Worm (Caenorhabditis elegans) whole organism, late embryonic: ENCODE results near the gene C34D1.4.

Experiments
- K09A11.1 ChIP-seq: sonication (generic microtip); optimal IDR thresholded peaks from 2 replicates; lab custom pipeline; 2017; ENCODE audit warnings: antibody characterized with exemption, mild to moderate bottlenecking, missing genetic modification characterization, missing compliant biosample characterization; ENCODE audit not compliant: insufficient read depth
- T23F11.4 ChIP-seq: fragments of 200-800 bp; sonication (Bioruptor generic); optimal IDR thresholded peaks from 2 replicates; lab custom pipeline; 2018; ENCODE audit warnings: mild to moderate bottlenecking, missing genetic modification characterization, missing compliant biosample characterization
- ama-1 ChIP-seq: fragments of 150-350 bp; optimal IDR thresholded peaks from 2 replicates; lab custom pipeline; 2014
- ceh-22 ChIP-seq: sonication (generic microtip); optimal IDR thresholded peaks from 2 replicates; lab custom pipeline; 2017; ENCODE audit warnings: missing biosample characterization, missing genetic modification characterization
- ceh-9 ChIP-seq: sonication (generic microtip); optimal IDR thresholded peaks from 2 replicates; lab custom pipeline; 2016; ENCODE audit warnings: mild to moderate bottlenecking, missing genetic modification characterization, inconsistent platforms, missing compliant biosample characterization
- dmd-4 ChIP-seq: sonication (generic microtip); optimal IDR thresholded peaks from 2 replicates; lab custom pipeline; 2016; ENCODE audit warnings: borderline replicate concordance, missing genetic modification characterization, missing compliant biosample characterization
- elt-2 ChIP-seq: sonication (generic microtip); optimal IDR thresholded peaks from 2 replicates; lab custom pipeline; 2016; ENCODE audit warnings: missing genetic modification reagents, missing genetic modification characterization, missing compliant biosample characterization
- fkh-10 ChIP-seq: fragments of 150-350 bp; optimal IDR thresholded peaks from 2 replicates; lab custom pipeline; 2014; ENCODE audit warnings: missing biosample characterization, missing genetic modification reagents, missing genetic modification characterization
- madf-2 ChIP-seq: sonication (generic microtip); optimal IDR thresholded peaks from 2 replicates; lab custom pipeline; 2017; ENCODE audit warnings: missing genetic modification characterization, missing compliant biosample characterization
- nhr-11 ChIP-seq: fragments of 150-350 bp; optimal IDR thresholded peaks from 2 replicates; lab custom pipeline; 2014; ENCODE audit warnings: missing biosample characterization, missing genetic modification characterization
- pag-3 ChIP-seq: sonication (generic microtip); optimal IDR thresholded peaks from 2 replicates; lab custom pipeline; 2016; ENCODE audit warnings: missing compliant biosample characterization, missing genetic modification characterization, borderline replicate concordance
- pha-4 ChIP-seq: fragments of 150-350 bp; optimal IDR thresholded peaks from 2 replicates; lab custom pipeline; 2018; ENCODE audit warnings: missing biosample characterization, missing genetic modification reagents, missing genetic modification characterization
- rnt-1 ChIP-seq: sonication (generic microtip); optimal IDR thresholded peaks from 2 replicates; lab custom pipeline; 2016; ENCODE audit warnings: missing genetic modification characterization, missing compliant biosample characterization
- sox-2 ChIP-seq: fragments of 200-800 bp; sonication (Bioruptor generic); IDR thresholded peaks from 2 replicates; pipeline ENCODE4 v1.3.6; 2022; ENCODE audit warnings: missing genetic modification reagents, missing genetic modification characterization, missing compliant biosample characterization

- TF ChIP-seq madf-2 (no peak), ama-1 (no peak), pha-4 (tag; lab: Kevin White, UChicago) (no peak), T23F11.4 (GFP tag; lab: Kevin White, UChicago) (no peak), fkh-10 (GFP tag; lab: Kevin White, UChicago) (no peak), rnt-1 (no peak), sox-2 (GFP tag; lab: Robert Waterston, UW) (no peak), pag-3 (no peak), ceh-9 (tag; lab: Kevin White, UChicago) (no peak), dmd-4 (tag; lab: Kevin White, UChicago) (no peak), elt-2 (tag; lab: Kevin White, UChicago) (no peak), nhr-11 (tag; lab: Kevin White, UChicago) (no peak), ceh-22 (tag; lab: Kevin White, UChicago) (no peak), K09A11.1 (no peak)
Observed at ce11 chrV:13243205-13243604, 15.9 kb downstream of the C34D1.4 start.
